Fruit fly (Drosophila melanogaster) whole organism, embryonic: ENCODE data around the gene Fdx1.

ENCODE experiments used
- CG1024 ChIP-seq: fragments of 200-800 bp; sonication (Bioruptor generic); IDR thresholded peaks from 2 replicates; pipeline ENCODE4 v1.3.6; 2022; ENCODE audit warnings: missing biosample characterization, missing genetic modification characterization
- CG10366 ChIP-seq: fragments of 200-800 bp; sonication (Bioruptor generic); IDR thresholded peaks from 2 replicates; pipeline ENCODE4 v1.3.6; 2022; ENCODE audit warnings: missing biosample characterization, missing genetic modification characterization
- CG10565 ChIP-seq: fragments of 200-800 bp; sonication (Bioruptor generic); optimal IDR thresholded peaks from 3 replicates; lab custom pipeline; 2016; ENCODE audit warnings: missing biosample characterization, mild to moderate bottlenecking, missing genetic modification characterization
- CG12942 ChIP-seq: fragments of 200-800 bp; sonication (Bioruptor generic); optimal IDR thresholded peaks from 3 replicates; lab custom pipeline; 2016; ENCODE audit warnings: missing biosample characterization, missing genetic modification characterization
- CG15269 ChIP-seq: fragments of 200-800 bp; sonication (Bioruptor generic); optimal IDR thresholded peaks from 2 replicates; lab custom pipeline; 2018; ENCODE audit warnings: missing biosample characterization, mild to moderate bottlenecking, missing genetic modification characterization, moderate library complexity
- CG16815 ChIP-seq: fragments of 200-800 bp; sonication (Bioruptor generic); optimal IDR thresholded peaks from 3 replicates; lab custom pipeline; 2017; ENCODE audit warnings: missing biosample characterization, mild to moderate bottlenecking, missing genetic modification characterization
- CG17361 ChIP-seq: fragments of 200-800 bp; sonication (Bioruptor generic); IDR thresholded peaks from 3 replicates; pipeline ENCODE4 v1.3.6; 2022; ENCODE audit warnings: missing biosample characterization, missing genetic modification characterization
- CG18011 ChIP-seq: fragments of 200-800 bp; sonication (Bioruptor generic); optimal IDR thresholded peaks from 2 replicates; lab custom pipeline; 2017; ENCODE audit warnings: missing biosample characterization, missing genetic modification characterization, mild to moderate bottlenecking, moderate library complexity, missing genotype
- CG18599 ChIP-seq: fragments of 200-800 bp; sonication (Bioruptor generic); optimal IDR thresholded peaks from 3 replicates; lab custom pipeline; 2017; ENCODE audit warnings: missing biosample characterization, missing genetic modification characterization, mild to moderate bottlenecking, moderate library complexity, missing genetic modification reagents
- CG2199 ChIP-seq: fragments of 200-800 bp; sonication (Bioruptor generic); IDR thresholded peaks from 3 replicates; pipeline ENCODE4 v1.3.6; 2022; ENCODE audit warnings: missing biosample characterization, missing genetic modification characterization
- CG3163 ChIP-seq: fragments of 200-800 bp; sonication (Bioruptor generic); optimal IDR thresholded peaks from 3 replicates; lab custom pipeline; 2016; ENCODE audit warnings: missing biosample characterization, missing genetic modification characterization
- CG32772 ChIP-seq: fragments of 200-800 bp; sonication (Bioruptor generic); IDR thresholded peaks from 2 replicates; pipeline ENCODE4 v1.3.6; 2022; ENCODE audit warnings: missing biosample characterization, missing genetic modification characterization
- CG3995 ChIP-seq: fragments of 200-800 bp; sonication (Bioruptor generic); optimal IDR thresholded peaks from 3 replicates; lab custom pipeline; 2016; ENCODE audit warnings: missing biosample characterization, missing genetic modification characterization
- CG6254 ChIP-seq: fragments of 200-800 bp; sonication (Bioruptor generic); optimal IDR thresholded peaks from 3 replicates; lab custom pipeline; 2017; ENCODE audit warnings: mild to moderate bottlenecking, missing biosample characterization, missing genetic modification reagents, missing genetic modification characterization
- CG6683 ChIP-seq: fragments of 200-800 bp; sonication (Bioruptor generic); optimal IDR thresholded peaks from 2 replicates; lab custom pipeline; 2017; ENCODE audit warnings: missing biosample characterization, mild to moderate bottlenecking, missing genetic modification characterization, missing genetic modification reagents
- CG6813 ChIP-seq: fragments of 200-800 bp; sonication (Bioruptor generic); optimal IDR thresholded peaks from 2 replicates; lab custom pipeline; 2017; ENCODE audit warnings: missing biosample characterization, missing genetic modification characterization, mild to moderate bottlenecking, moderate library complexity, missing genetic modification reagents
- CrebB ChIP-seq: fragments of 200-800 bp; sonication (Bioruptor generic); optimal IDR thresholded peaks from 3 replicates; lab custom pipeline; 2018; ENCODE audit warnings: missing biosample characterization, mild to moderate bottlenecking, missing genetic modification characterization
- Dad ChIP-seq: fragments of 200-800 bp; sonication (Bioruptor generic); optimal IDR thresholded peaks from 3 replicates; lab custom pipeline; 2016; ENCODE audit warnings: missing biosample characterization, missing genetic modification characterization
- Dll ChIP-seq: fragments of 200-800 bp; sonication (Bioruptor generic); IDR thresholded peaks from 4 replicates; pipeline ENCODE4 v1.3.6; 2022; ENCODE audit warnings: missing biosample characterization, missing genetic modification characterization; ENCODE audit not compliant: partially characterized antibody
- Doc2 ChIP-seq: fragments of 200-800 bp; sonication (Bioruptor generic); IDR thresholded peaks from 2 replicates; pipeline ENCODE4 v1.3.6; 2022; ENCODE audit warnings: missing biosample characterization, missing genetic modification characterization
- Dp ChIP-seq: fragments of 200-800 bp; sonication (Bioruptor generic); optimal IDR thresholded peaks from 2 replicates; lab custom pipeline; 2018; ENCODE audit warnings: missing biosample characterization, mild to moderate bottlenecking, missing genetic modification characterization, moderate library complexity
- HLH54F ChIP-seq: fragments of 200-800 bp; sonication (Bioruptor generic); optimal IDR thresholded peaks from 3 replicates; lab custom pipeline; 2016; ENCODE audit warnings: missing biosample characterization, missing genetic modification characterization
- Max ChIP-seq: fragments of 200-800 bp; sonication (Bioruptor generic); optimal IDR thresholded peaks from 2 replicates; lab custom pipeline; 2016; ENCODE audit warnings: missing biosample characterization, mild to moderate bottlenecking, missing genetic modification characterization
- NC2β ChIP-seq: fragments of 200-800 bp; sonication (Bioruptor generic); optimal IDR thresholded peaks from 2 replicates; lab custom pipeline; 2016; ENCODE audit warnings: missing biosample characterization, missing genetic modification characterization
- Nf-YA ChIP-seq: fragments of 200-800 bp; sonication (Bioruptor generic); IDR thresholded peaks from 2 replicates; pipeline ENCODE4 v1.3.6; 2022; ENCODE audit warnings: missing biosample characterization, missing genetic modification characterization
- NfI ChIP-seq: fragments of 200-800 bp; sonication (Bioruptor generic); optimal IDR thresholded peaks from 3 replicates; lab custom pipeline; 2018; ENCODE audit warnings: missing biosample characterization, mild to moderate bottlenecking, missing genetic modification characterization, moderate library complexity
- Rfx ChIP-seq: fragments of 200-800 bp; sonication (Bioruptor generic); IDR thresholded peaks from 2 replicates; pipeline ENCODE4 v1.3.6; 2022; ENCODE audit warnings: missing biosample characterization, missing genetic modification characterization
- Trl ChIP-seq, 3 experiments: fragments of >200 bp in 2 of 3; fragments of 200-800 bp in 1 of 3; sonication (Bioruptor generic) in 1 of 3; optimal IDR thresholded peaks; 2 replicates in 1 of 3; 3 replicates in 2 of 3; lab custom pipeline; 2016 to 2017; ENCODE audit warnings: missing biosample characterization in 1 of 3, missing genetic modification characterization in 1 of 3
- Xbp1 ChIP-seq: fragments of 200-800 bp; sonication (Bioruptor generic); optimal IDR thresholded peaks from 3 replicates; lab custom pipeline; 2016; ENCODE audit warnings: missing biosample characterization, mild to moderate bottlenecking, missing genetic modification characterization
- YL-1 ChIP-seq: fragments of 200-800 bp; sonication (Bioruptor generic); optimal IDR thresholded peaks from 3 replicates; lab custom pipeline; 2017; ENCODE audit warnings: missing biosample characterization, mild to moderate bottlenecking, missing genetic modification characterization
- abd-A ChIP-seq: fragments of 200-800 bp; sonication (Bioruptor generic); optimal IDR thresholded peaks from 3 replicates; lab custom pipeline; 2019; ENCODE audit warnings: missing biosample characterization, mild to moderate bottlenecking, missing genetic modification characterization, moderate library complexity
- ase ChIP-seq: fragments of 200-800 bp; sonication (Bioruptor generic); IDR thresholded peaks from 3 replicates; pipeline ENCODE4 v1.3.6; 2022; ENCODE audit warnings: missing biosample characterization, missing genetic modification characterization
- btn ChIP-seq: fragments of 200-800 bp; sonication (Bioruptor generic); optimal IDR thresholded peaks from 2 replicates; lab custom pipeline; 2016; ENCODE audit warnings: missing biosample characterization, missing genetic modification characterization
- fd3F ChIP-seq: fragments of 200-800 bp; sonication (Bioruptor generic); optimal IDR thresholded peaks from 2 replicates; lab custom pipeline; 2018; ENCODE audit warnings: missing biosample characterization, mild to moderate bottlenecking, missing genetic modification characterization, moderate library complexity
- fd96Cb ChIP-seq: fragments of 200-800 bp; sonication (Bioruptor generic); optimal IDR thresholded peaks from 2 replicates; lab custom pipeline; 2018; ENCODE audit warnings: missing biosample characterization, mild to moderate bottlenecking, missing genetic modification characterization, moderate library complexity
- grau ChIP-seq: fragments of 200-800 bp; optimal IDR thresholded peaks from 3 replicates; lab custom pipeline; 2019; ENCODE audit warnings: missing biosample characterization, mild to moderate bottlenecking, missing genetic modification characterization, moderate library complexity
- hbn ChIP-seq: fragments of 200-800 bp; sonication (Bioruptor generic); IDR thresholded peaks from 2 replicates; pipeline ENCODE4 v1.3.6; 2022; ENCODE audit warnings: missing biosample characterization, missing genetic modification characterization; ENCODE audit not compliant: partially characterized antibody
- jing ChIP-seq: fragments of 200-800 bp; sonication (Bioruptor generic); optimal IDR thresholded peaks from 2 replicates; lab custom pipeline; 2018; ENCODE audit warnings: missing biosample characterization, mild to moderate bottlenecking, missing genetic modification characterization
- odd ChIP-seq: fragments of 200-800 bp; sonication (Bioruptor generic); optimal IDR thresholded peaks from 2 replicates; lab custom pipeline; 2017; ENCODE audit warnings: missing biosample characterization, mild to moderate bottlenecking, missing genetic modification characterization
- peb ChIP-seq: fragments of 200-800 bp; sonication (Bioruptor generic); IDR thresholded peaks from 2 replicates; pipeline ENCODE4 v1.3.6; 2022; ENCODE audit warnings: missing biosample characterization, missing genetic modification characterization
- psq ChIP-seq: fragments of 200-800 bp; sonication (Bioruptor generic); optimal IDR thresholded peaks from 2 replicates; lab custom pipeline; 2017; ENCODE audit warnings: missing biosample characterization, missing genetic modification characterization
- ro ChIP-seq: fragments of 200-800 bp; sonication (Bioruptor generic); IDR thresholded peaks from 2 replicates; pipeline ENCODE4 v1.3.6; 2022; ENCODE audit warnings: missing biosample characterization, missing genetic modification characterization
- row ChIP-seq: fragments of 200-800 bp; sonication (Bioruptor generic); IDR thresholded peaks from 3 replicates; pipeline ENCODE4 v1.3.6; 2022; ENCODE audit warnings: missing biosample characterization, missing genetic modification characterization
- shn ChIP-seq: fragments of 200-800 bp; sonication (Bioruptor generic); optimal IDR thresholded peaks from 3 replicates; lab custom pipeline; 2016; ENCODE audit warnings: missing biosample characterization, missing genetic modification characterization
- tap ChIP-seq: fragments of 200-800 bp; optimal IDR thresholded peaks from 3 replicates; lab custom pipeline; 2019; ENCODE audit warnings: missing biosample characterization, mild to moderate bottlenecking, missing genetic modification characterization, moderate library complexity
- trem ChIP-seq: fragments of 200-800 bp; optimal IDR thresholded peaks from 3 replicates; lab custom pipeline; 2019; ENCODE audit warnings: missing biosample characterization, mild to moderate bottlenecking, missing genetic modification characterization, moderate library complexity
- ttk ChIP-seq: fragments of 200-800 bp; sonication (Bioruptor generic); IDR thresholded peaks from 2 replicates; pipeline ENCODE4 v2.1.2; 2022; ENCODE audit warnings: missing biosample characterization, missing genetic modification characterization
- vfl ChIP-seq: fragments of 200-800 bp; sonication (Bioruptor generic); optimal IDR thresholded peaks from 2 replicates; lab custom pipeline; 2016; ENCODE audit warnings: missing biosample characterization, missing genetic modification characterization
- yki ChIP-seq: fragments of >200 bp; optimal IDR thresholded peaks from 3 replicates; lab custom pipeline; 2018
- zf30C ChIP-seq: fragments of 200-800 bp; sonication (Bioruptor generic); optimal IDR thresholded peaks from 3 replicates; lab custom pipeline; 2018; ENCODE audit warnings: missing biosample characterization, mild to moderate bottlenecking, missing genetic modification characterization

Gene Fdx1

dm6 chr3L:9410754-9411423 is 39.9 kb upstream of the Fdx1 start, which contains the start of the genes CG4022 and Cpsf5 (continued):
- TF ChIP-seq CG6254, result peak; percentile 51
- TF ChIP-seq hbn (GFP tag; lab: Robert Waterston, UW), result no peak
- TF ChIP-seq Dp (GFP tag; lab: Kevin White, UChicago), result peak; percentile 28
- TF ChIP-seq psq (GFP tag; lab: Kevin White, UChicago), result no peak
- peak; percentile 71 for TF ChIP-seq Nf-YA
- TF ChIP-seq CG16815, result peak; percentile 70
- peak; percentile 12 for TF ChIP-seq jing
- peak; percentile 77 for TF ChIP-seq ttk
- peak; percentile 53 for TF ChIP-seq CG6683 (GFP tag; lab: Kevin White, UChicago)
- TF ChIP-seq CG3995 (GFP tag; lab: Kevin White, UChicago), result peak; percentile 6
- TF ChIP-seq CG3163, result peak; percentile 18
- no peak for TF ChIP-seq ro (GFP tag; lab: Robert Waterston, UW)
- no peak for TF ChIP-seq CG6813 (GFP tag; lab: Kevin White, UChicago)
- peak; percentile 88 for TF ChIP-seq CG18599 (GFP tag; lab: Kevin White, UChicago)
- TF ChIP-seq abd-A (tag; lab: Kevin White, UChicago), result peak; percentile 97
- TF ChIP-seq CG18011, result peak; percentile 58
- TF ChIP-seq shn (GFP tag; lab: Kevin White, UChicago), result peak; percentile 44
- peak; percentile 26; the same call in 1 of the 3 replicates for TF ChIP-seq CG2199
- peak; percentile 88 for TF ChIP-seq YL-1
- TF ChIP-seq peb (GFP tag; lab: Robert Waterston, UW), result peak; percentile 73
- peak; percentile 81 for TF ChIP-seq tap
- peak; percentile 68 for TF ChIP-seq fd96Cb
- peak; percentile 44 for TF ChIP-seq NC2β (GFP tag; lab: Kevin White, UChicago)
- TF ChIP-seq odd (GFP tag; lab: Kevin White, UChicago), result peak; percentile 57
- TF ChIP-seq Max (GFP tag; lab: Kevin White, UChicago), result peak; percentile 86
- TF ChIP-seq CG10565, result no peak
- peak; percentile 75 for TF ChIP-seq CrebB (tag; lab: Kevin White, UChicago)
- TF ChIP-seq CG10366 (GFP tag; lab: Robert Waterston, UW), result peak; percentile 86
- peak; percentile 85 for TF ChIP-seq trem (tag; lab: Kevin White, UChicago)
- peak; percentile 79 for TF ChIP-seq CG32772
- TF ChIP-seq CG12942 (GFP tag; lab: Kevin White, UChicago), result peak; percentile 73
- TF ChIP-seq HLH54F (GFP tag; lab: Kevin White, UChicago), result peak; percentile 75
- no peak for TF ChIP-seq btn (GFP tag; lab: Kevin White, UChicago)
- TF ChIP-seq fd3F (GFP tag; lab: Kevin White, UChicago), result peak; percentile 87
- no peak for TF ChIP-seq zf30C (GFP tag; lab: Kevin White, UChicago)
- peak; percentile 73; the same call in 2 of the 3 replicates for TF ChIP-seq ase (GFP tag; lab: Robert Waterston, UW)
- TF ChIP-seq Xbp1, result peak; percentile 84
- TF ChIP-seq yki (lab: Kevin White, UChicago), result no peak
- TF ChIP-seq CG1024 (GFP tag; lab: Robert Waterston, UW), result peak; percentile 66
- TF ChIP-seq grau (tag; lab: Kevin White, UChicago), result peak; percentile 86
- TF ChIP-seq Dad (GFP tag; lab: Kevin White, UChicago), result peak; percentile 34
- TF ChIP-seq CG17361 (GFP tag; lab: Robert Waterston, UW), result peak; percentile 82
- TF ChIP-seq Doc2 (GFP tag; lab: Robert Waterston, UW), result no peak
- peak; percentile 54 for TF ChIP-seq vfl (GFP tag; lab: Kevin White, UChicago)
- no peak for TF ChIP-seq Trl (optimal IDR thresholded peaks at IDR 0.05; lab: Kevin White, UChicago)
- TF ChIP-seq Trl (GFP tag; optimal IDR thresholded peaks at IDR 0.05; lab: Kevin White, UChicago), result peak; percentile 57
- TF ChIP-seq NfI (GFP tag; lab: Kevin White, UChicago), result peak; percentile 87
- TF ChIP-seq Dll (GFP tag; lab: Robert Waterston, UW), result peak; percentile 50
- peak; percentile 95 for TF ChIP-seq row
- peak; percentile 88 for TF ChIP-seq Rfx (GFP tag; lab: Robert Waterston, UW)
- peak; percentile 88 for TF ChIP-seq CG15269 (tag; lab: Kevin White, UChicago)
